Fruit fly (Drosophila melanogaster): ENCODE data around the gene Or30a.

- TF ChIP-seq psq (optimal IDR thresholded peaks at IDR 0.05) (no peak), usp (GFP tag; optimal IDR thresholded peaks at IDR 0.05) (no peak), pan (optimal IDR thresholded peaks at IDR 0.05) (no peak), Dll (optimal IDR thresholded peaks at IDR 0.05) (no peak), CG8478 (optimal IDR thresholded peaks at IDR 0.05) (no peak), EcR (GFP tag; optimal IDR thresholded peaks at IDR 0.05) (no peak)
Measured at dm6 chr2L:9067124-9067523, 44.5 kb upstream of the Or30a start.

All from whole organism.